Worm (Caenorhabditis elegans): Measurements from ENCODE around the gene nhr-198.

DNA sequence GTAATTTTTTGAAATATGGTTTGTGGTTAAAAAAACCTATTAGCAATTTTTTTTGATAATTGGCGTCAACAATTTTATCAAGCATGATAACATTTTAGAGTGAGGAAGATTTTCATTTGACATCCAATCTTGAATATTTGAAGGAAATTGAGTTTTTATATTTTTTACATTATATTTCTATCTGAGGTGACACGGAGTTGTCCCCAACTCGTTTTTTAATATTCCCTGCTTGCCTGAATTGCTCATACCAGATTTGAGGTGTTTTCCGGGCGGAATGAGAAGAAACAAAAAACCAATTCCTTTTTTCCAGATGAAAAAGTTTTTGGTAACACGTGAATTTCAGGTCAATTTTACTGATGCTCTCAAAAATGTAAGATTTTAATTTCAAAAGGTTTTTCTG lies 25.8 kb downstream of the nhr-198 start, which contains the start of gene Y6E2A.7:
- TF ChIP-seq R02D3.7 (tag; optimal IDR thresholded peaks at IDR 0.05): no peak
- no peak for TF ChIP-seq ztf-4 (tag; optimal IDR thresholded peaks at IDR 0.05)
- no peak for TF ChIP-seq mdl-1 (tag; optimal IDR thresholded peaks at IDR 0.05)
- TF ChIP-seq jun-1 (tag; optimal IDR thresholded peaks at IDR 0.05): no peak

Measured in whole organism, L3 larva.